Worm (Caenorhabditis elegans) whole organism, L4/young adult: Measurements from ENCODE around the gene K11E4.1.

Experiments used
- W03F9.2 ChIP-seq: fragments of 150-350 bp; optimal IDR thresholded peaks from 2 replicates; lab custom pipeline; 2014; ENCODE audit warnings: missing biosample characterization, missing genetic modification characterization
- dao-5 ChIP-seq: sonication (generic microtip); optimal IDR thresholded peaks from 2 replicates; lab custom pipeline; 2016; ENCODE audit warnings: missing genotype, missing genetic modification characterization, moderate library complexity, missing compliant biosample characterization
- him-1 ChIP-seq: sonication (generic microtip); optimal IDR thresholded peaks from 2 replicates; lab custom pipeline; 2016; ENCODE audit warnings: missing genotype, missing genetic modification reagents, missing genetic modification characterization, missing compliant biosample characterization

DNA sequence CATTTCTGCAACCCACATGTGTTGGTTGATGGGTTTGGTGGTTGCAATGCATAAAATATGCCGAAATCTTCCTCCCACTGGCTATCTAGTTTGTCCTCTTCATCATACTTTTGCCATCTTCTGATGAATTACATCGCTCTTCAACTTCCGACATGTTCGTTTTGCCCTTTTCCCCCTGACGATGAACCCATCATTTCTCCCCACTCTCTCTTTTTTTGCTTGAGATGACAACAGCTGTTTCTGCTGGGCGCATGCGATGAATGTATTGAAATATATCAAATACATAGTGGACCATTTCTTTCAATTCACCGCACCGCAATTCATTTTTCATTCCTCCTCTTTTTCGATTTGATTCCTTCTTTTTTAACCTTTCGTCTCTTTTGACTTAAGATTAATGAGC is 43.0 kb upstream of the K11E4.1 start:
- TF ChIP-seq W03F9.2 (tag; lab: Kevin White, UChicago) = no peak
- no peak for TF ChIP-seq him-1
- no peak for TF ChIP-seq dao-5 (tag; lab: Kevin White, UChicago)
